Worm (Caenorhabditis elegans): ENCODE data around the gene col-151.

col-151 gene

DNA sequence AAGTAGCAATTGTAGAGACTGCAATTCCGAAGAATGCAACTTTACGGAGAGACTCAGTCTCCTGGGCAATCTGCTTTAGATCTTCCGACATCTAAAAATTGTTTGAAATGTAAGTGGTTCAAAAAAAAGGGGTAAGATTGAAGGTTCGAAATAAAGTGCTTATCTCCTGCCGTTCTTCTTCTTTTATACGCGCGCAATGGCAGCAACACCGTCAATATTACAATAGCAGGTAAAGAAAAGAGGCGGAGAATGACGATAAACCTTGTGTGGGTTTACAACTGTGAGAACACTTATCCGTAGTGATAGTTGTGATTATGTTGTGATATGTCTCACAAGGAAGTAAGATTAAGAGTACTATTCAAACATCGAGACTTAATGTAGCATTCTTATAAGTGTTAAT, 26.8 kb upstream of the col-151 start, which contains the start of gene col-13:
TSS of gene col-13 (minus strand) at position 101 of the 400 bp plus-strand sequence.
- no peak for TF ChIP-seq nhr-237 (tag; optimal IDR thresholded peaks at IDR 0.05)
- TF ChIP-seq nhr-28 (tag; optimal IDR thresholded peaks at IDR 0.05): no peak
- TF ChIP-seq mep-1 (tag; optimal IDR thresholded peaks at IDR 0.05): no peak
- TF ChIP-seq unc-120 (tag; optimal IDR thresholded peaks at IDR 0.05; ENCODE audit: poor library complexity, severe bottlenecking): no peak
- no peak for TF ChIP-seq flh-1 (GFP tag; optimal IDR thresholded peaks at IDR 0.05)
- TF ChIP-seq unc-62 (GFP tag; optimal IDR thresholded peaks at IDR 0.05): no peak
- no peak for TF ChIP-seq ceh-39 (tag; optimal IDR thresholded peaks at IDR 0.05)
- TF ChIP-seq nhr-2 (tag; optimal IDR thresholded peaks at IDR 0.05): no peak
- TF ChIP-seq ztf-11 (tag; optimal IDR thresholded peaks at IDR 0.05): no peak

DNA sequence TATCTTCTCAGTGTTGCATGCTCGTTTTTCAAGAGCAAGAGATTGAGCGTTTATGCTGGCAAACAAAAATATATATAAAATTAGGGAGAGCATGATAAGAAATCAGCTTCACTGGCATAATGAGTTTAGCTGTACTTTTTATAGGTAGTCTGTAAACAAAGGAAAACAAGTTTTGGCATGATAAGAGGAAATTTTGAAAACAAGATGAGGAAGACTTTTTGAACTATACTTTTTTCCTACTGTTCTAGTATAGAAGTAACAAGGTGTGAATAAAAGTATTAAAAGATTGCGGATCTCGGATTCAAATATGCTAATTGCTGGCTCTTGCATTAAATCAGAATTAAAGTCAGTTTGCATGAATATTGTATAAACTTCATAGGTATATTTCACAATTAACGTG, 23.9 kb upstream of the col-151 start, which contains the start of gene F15H10.5:
TSS of gene F15H10.5 (minus strand) at position 101 of the 400 bp plus-strand sequence.
- TF ChIP-seq unc-62 (GFP tag; optimal IDR thresholded peaks at IDR 0.05) (no peak), mep-1 (tag; optimal IDR thresholded peaks at IDR 0.05) (no peak), ceh-43 (GFP tag; optimal IDR thresholded peaks at IDR 0.05) (no peak), M03D4.4 (tag; optimal IDR thresholded peaks at IDR 0.05) (no peak), ceh-39 (tag; optimal IDR thresholded peaks at IDR 0.05) (no peak), mls-2 (tag; optimal IDR thresholded peaks at IDR 0.05) (no peak), lsy-2 (tag; optimal IDR thresholded peaks at IDR 0.05) (no peak), ham-2 (GFP tag; optimal IDR thresholded peaks at IDR 0.05) (no peak), sptf-1 (tag; optimal IDR thresholded peaks at IDR 0.05) (no peak), snpc-4 (tag; optimal IDR thresholded peaks at IDR 0.05) (no peak), ztf-11 (tag; optimal IDR thresholded peaks at IDR 0.05) (no peak), lin-13 (tag; optimal IDR thresholded peaks at IDR 0.05) (no peak), zip-8 (tag; optimal IDR thresholded peaks at IDR 0.05) (no peak), ceh-83 (GFP tag; optimal IDR thresholded peaks at IDR 0.05) (no peak), nhr-76 (tag; optimal IDR thresholded peaks at IDR 0.05) (no peak), unc-39 (tag; optimal IDR thresholded peaks at IDR 0.05) (no peak), sem-2 (GFP tag; optimal IDR thresholded peaks at IDR 0.05) (no peak)

DNA sequence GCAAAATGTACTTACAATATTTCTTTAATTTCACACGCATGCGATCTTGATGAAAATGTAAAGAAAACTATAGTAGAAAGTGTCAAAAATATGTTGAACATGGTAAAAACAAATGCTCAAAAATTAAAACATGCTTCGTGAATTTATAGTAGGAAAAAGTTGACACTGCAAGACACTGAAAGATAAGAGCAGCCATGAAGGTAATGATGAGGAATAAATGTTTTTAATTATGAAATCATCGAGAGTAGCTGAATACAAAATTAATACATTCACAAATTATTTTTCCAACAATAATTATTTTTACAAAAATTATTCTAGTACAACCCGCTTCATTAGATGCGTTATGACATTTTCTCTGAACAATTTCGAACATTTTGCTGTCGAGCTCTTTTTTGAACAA, 21.9 kb upstream of the col-151 start, which contains the start of gene F15H10.10:
TSS of gene F15H10.10 (minus strand) at position 101 of the 400 bp plus-strand sequence.
- TF ChIP-seq mep-1 (tag; optimal IDR thresholded peaks at IDR 0.05) (no peak), zip-8 (tag; optimal IDR thresholded peaks at IDR 0.05) (no peak), ztf-11 (tag; optimal IDR thresholded peaks at IDR 0.05) (no peak), snpc-4 (tag; optimal IDR thresholded peaks at IDR 0.05) (no peak), ceh-83 (GFP tag; optimal IDR thresholded peaks at IDR 0.05) (no peak), lsy-2 (tag; optimal IDR thresholded peaks at IDR 0.05) (no peak), ceh-43 (GFP tag; optimal IDR thresholded peaks at IDR 0.05) (no peak), sptf-1 (tag; optimal IDR thresholded peaks at IDR 0.05) (no peak), ceh-39 (tag; optimal IDR thresholded peaks at IDR 0.05) (no peak), pha-4 (tag; optimal IDR thresholded peaks at IDR 0.05) (no peak)

DNA sequence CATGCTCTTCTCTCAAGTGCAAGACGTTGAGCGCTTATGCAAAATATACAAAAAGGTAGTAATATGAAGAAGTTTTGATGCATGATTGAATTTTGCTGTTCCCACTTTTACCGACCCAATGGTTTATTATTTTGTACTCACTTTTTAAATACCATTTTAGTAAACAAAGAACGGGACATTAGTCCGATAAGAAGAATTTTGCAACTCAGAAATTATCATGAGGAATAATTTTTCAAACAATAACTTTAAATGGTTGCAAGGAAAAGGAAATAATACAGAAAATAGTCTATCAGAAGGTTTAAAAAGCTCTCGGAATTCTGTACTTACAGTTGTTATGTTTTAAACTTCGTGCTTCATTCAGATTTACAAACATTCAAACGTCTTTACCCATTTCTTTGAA, 19.6 kb upstream of the col-151 start, which contains the start of gene F15H10.9:
TSS of gene F15H10.9 (minus strand) at position 101 of the 400 bp plus-strand sequence.
- TF ChIP-seq sptf-1 (tag; optimal IDR thresholded peaks at IDR 0.05) (no peak), unc-62 (GFP tag; optimal IDR thresholded peaks at IDR 0.05) (no peak), elt-3 (tag; optimal IDR thresholded peaks at IDR 0.05) (no peak), lsy-2 (tag; optimal IDR thresholded peaks at IDR 0.05) (no peak), blmp-1 (tag; optimal IDR thresholded peaks at IDR 0.05) (no peak), M03D4.4 (tag; optimal IDR thresholded peaks at IDR 0.05) (no peak), elt-1 (tag; optimal IDR thresholded peaks at IDR 0.05; ENCODE audit: borderline replicate concordance, insufficient read depth) (no peak), mls-2 (tag; optimal IDR thresholded peaks at IDR 0.05) (no peak), mep-1 (tag; optimal IDR thresholded peaks at IDR 0.05) (no peak), snpc-4 (tag; optimal IDR thresholded peaks at IDR 0.05) (no peak), bed-3 (GFP tag; optimal IDR thresholded peaks at IDR 0.05) (no peak), cnd-1 (tag; optimal IDR thresholded peaks at IDR 0.05) (no peak), lin-32 (GFP tag; optimal IDR thresholded peaks at IDR 0.05) (no peak), drap-1 (GFP tag; optimal IDR thresholded peaks at IDR 0.05) (no peak), ham-2 (GFP tag; optimal IDR thresholded peaks at IDR 0.05) (no peak), ceh-43 (GFP tag; optimal IDR thresholded peaks at IDR 0.05) (no peak)

DNA sequence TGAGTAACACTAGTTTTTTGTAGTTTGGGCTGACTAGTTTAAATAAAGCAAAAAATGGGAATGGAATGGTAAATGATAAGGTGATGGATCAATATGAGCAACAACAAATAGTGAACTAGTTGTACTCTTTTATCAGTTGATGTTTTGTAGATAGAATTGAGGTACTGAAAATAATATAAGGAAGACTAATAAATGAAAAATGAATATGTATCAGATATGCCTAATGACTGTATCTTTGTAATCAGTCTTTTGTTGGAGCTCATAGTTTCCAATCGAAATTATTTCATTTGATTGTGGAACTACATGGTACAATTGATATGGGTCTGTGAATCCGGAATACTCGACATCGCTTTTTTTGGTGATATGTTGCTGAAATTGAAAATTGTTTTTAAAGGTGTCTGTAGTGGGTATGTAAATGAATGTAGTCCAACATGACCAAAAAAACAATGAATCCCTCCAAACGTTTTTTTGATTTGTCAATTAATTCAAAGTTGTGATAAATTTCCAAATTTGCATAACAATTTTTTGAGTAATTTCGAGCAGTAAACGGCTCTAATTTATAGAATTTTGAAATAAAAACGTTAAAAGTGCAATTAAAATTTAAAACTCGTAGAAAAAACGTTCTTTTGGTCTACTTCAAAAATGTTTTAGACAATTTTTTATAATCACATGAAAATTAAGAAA, 15.1 kb upstream of the col-151 start, which contains the start of gene F15H10.12:
TSS of gene F15H10.12 (minus strand) at position 51 of the 684 bp plus-strand sequence.
- TF ChIP-seq elt-3 (tag; optimal IDR thresholded peaks at IDR 0.05) (no peak), blmp-1 (tag; optimal IDR thresholded peaks at IDR 0.05) (no peak), flh-1 (GFP tag; optimal IDR thresholded peaks at IDR 0.05) (no peak)

All from whole organism, mixed stage, embryonic.